Worm (Caenorhabditis elegans) whole organism, young adult: ENCODE data around the gene hex-5.

Experiments used
- B0019.2 ChIP-seq: fragments of 200-800 bp; sonication (Bioruptor generic); conservative IDR thresholded peaks from 2 replicates; pipeline ENCODE4 v1.3.6; 2022; ENCODE audit warnings: missing genetic modification reagents, missing genetic modification characterization, missing compliant biosample characterization
- B0336.3 ChIP-seq: fragments of 200-800 bp; sonication (Bioruptor generic); IDR thresholded peaks from 2 replicates; pipeline ENCODE4 v1.3.6; 2022; ENCODE audit warnings: missing genetic modification characterization, missing compliant biosample characterization
- C17E4.6 ChIP-seq: fragments of 200-800 bp; sonication (Bioruptor generic); IDR thresholded peaks from 2 replicates; pipeline ENCODE4 v1.3.6; 2022; ENCODE audit warnings: missing genetic modification reagents, missing genetic modification characterization, missing compliant biosample characterization
- F22D6.2 ChIP-seq: sonication (generic microtip); optimal IDR thresholded peaks from 2 replicates; lab custom pipeline; 2016; ENCODE audit warnings: mild to moderate bottlenecking, missing genetic modification characterization, missing compliant biosample characterization
- F57A8.1 ChIP-seq: fragments of 200-800 bp; sonication (Bioruptor generic); optimal IDR thresholded peaks from 2 replicates; lab custom pipeline; 2018; ENCODE audit warnings: mild to moderate bottlenecking, missing genetic modification characterization, moderate library complexity, missing compliant biosample characterization
- K11D2.4 ChIP-seq: fragments of 200-800 bp; sonication (Bioruptor generic); IDR thresholded peaks from 2 replicates; pipeline ENCODE4 v1.3.6; 2022; ENCODE audit warnings: missing genetic modification reagents, missing genetic modification characterization, missing compliant biosample characterization
- ZK185.1 ChIP-seq: sonication (generic microtip); optimal IDR thresholded peaks from 2 replicates; lab custom pipeline; 2016; ENCODE audit warnings: mild to moderate bottlenecking, missing genetic modification characterization, missing compliant biosample characterization; ENCODE audit not compliant: poor library complexity, severe bottlenecking
- aptf-2 ChIP-seq: fragments of 200-800 bp; sonication (Bioruptor generic); conservative IDR thresholded peaks from 2 replicates; pipeline ENCODE4 v1.3.6; 2022; ENCODE audit warnings: missing genetic modification reagents, missing genetic modification characterization, missing compliant biosample characterization
- atf-7 ChIP-seq: sonication (generic microtip); optimal IDR thresholded peaks from 2 replicates; lab custom pipeline; 2017; ENCODE audit warnings: mild to moderate bottlenecking, missing genetic modification characterization, missing compliant biosample characterization
- attf-3 ChIP-seq: fragments of 200-800 bp; sonication (Bioruptor generic); conservative IDR thresholded peaks from 2 replicates; pipeline ENCODE4 v1.3.6; 2022; ENCODE audit warnings: missing genetic modification reagents, missing genetic modification characterization, missing compliant biosample characterization
- attf-6 ChIP-seq: fragments of 200-800 bp; sonication (Bioruptor generic); IDR thresholded peaks from 2 replicates; pipeline ENCODE4 v1.3.6; 2022; ENCODE audit warnings: missing genetic modification reagents, missing genetic modification characterization, missing compliant biosample characterization
- ccch-3 ChIP-seq: fragments of 200-800 bp; sonication (Bioruptor generic); optimal IDR thresholded peaks from 2 replicates; lab custom pipeline; 2018; ENCODE audit warnings: mild to moderate bottlenecking, missing genetic modification characterization, missing compliant biosample characterization
- cebp-1 ChIP-seq, 2 experiments: fragments of 200-800 bp in 1 of 2; sonication (Bioruptor generic) in 1 of 2; sonication (generic microtip) in 1 of 2; IDR thresholded peaks in 1 of 2; optimal IDR thresholded peaks in 1 of 2; 2 replicates each; pipeline versions ENCODE4 v1.3.6 to Lab custom; 2017 to 2022; ENCODE audit warnings: missing compliant biosample characterization in 2 of 2, missing genetic modification characterization in 2 of 2, mild to moderate bottlenecking in 1 of 2, missing genetic modification reagents in 1 of 2, moderate library complexity in 1 of 2
- ceh-27 ChIP-seq: fragments of 200-800 bp; sonication (Bioruptor generic); optimal IDR thresholded peaks from 2 replicates; lab custom pipeline; 2018; ENCODE audit warnings: mild to moderate bottlenecking, missing genetic modification characterization, moderate library complexity, missing compliant biosample characterization
- dox-1 ChIP-seq: fragments of 200-800 bp; sonication (Bioruptor generic); IDR thresholded peaks from 2 replicates; pipeline ENCODE4 v1.3.6; 2022; ENCODE audit warnings: missing genetic modification reagents, missing genetic modification characterization, missing compliant biosample characterization
- dpff-1 ChIP-seq: sonication (generic microtip); optimal IDR thresholded peaks from 2 replicates; lab custom pipeline; 2017; ENCODE audit warnings: mild to moderate bottlenecking, missing genetic modification characterization, missing compliant biosample characterization
- dpl-1 ChIP-seq: fragments of 150-350 bp; optimal IDR thresholded peaks from 2 replicates; lab custom pipeline; 2014; ENCODE audit warnings: missing biosample characterization, missing genetic modification reagents, missing genetic modification characterization
- egl-18 ChIP-seq: fragments of 200-800 bp; sonication (Bioruptor generic); IDR thresholded peaks from 2 replicates; pipeline ENCODE4 v1.3.6; 2022; ENCODE audit warnings: missing genetic modification reagents, missing genetic modification characterization, missing compliant biosample characterization
- egrh-3 ChIP-seq: fragments of 200-800 bp; sonication (Bioruptor generic); IDR thresholded peaks from 2 replicates; pipeline ENCODE4 v1.3.6; 2022; ENCODE audit warnings: missing genetic modification reagents, missing genetic modification characterization, missing compliant biosample characterization
- ekl-4 ChIP-seq: fragments of 200-800 bp; sonication (Bioruptor generic); IDR thresholded peaks from 2 replicates; pipeline ENCODE4 v1.3.6; 2022; ENCODE audit warnings: missing genetic modification reagents, missing genetic modification characterization, missing compliant biosample characterization
- ets-4 ChIP-seq: fragments of 200-800 bp; sonication (Bioruptor generic); optimal IDR thresholded peaks from 2 replicates; lab custom pipeline; 2018; ENCODE audit warnings: mild to moderate bottlenecking, missing genetic modification characterization, missing compliant biosample characterization
- hlh-12 ChIP-seq: sonication (generic microtip); optimal IDR thresholded peaks from 2 replicates; lab custom pipeline; 2016; ENCODE audit warnings: missing genetic modification characterization, missing compliant biosample characterization
- hlh-26 ChIP-seq: fragments of 200-800 bp; sonication (Bioruptor generic); conservative IDR thresholded peaks from 2 replicates; pipeline ENCODE4 v1.3.6; 2022; ENCODE audit warnings: missing genetic modification reagents, missing genetic modification characterization, missing compliant biosample characterization
- hmg-20 ChIP-seq: fragments of 200-800 bp; sonication (Bioruptor generic); IDR thresholded peaks from 2 replicates; pipeline ENCODE4 v1.3.6; 2022; ENCODE audit warnings: missing genetic modification reagents, missing genetic modification characterization, missing compliant biosample characterization
- let-607 ChIP-seq, 2 experiments: fragments of 200-800 bp in 1 of 2; sonication (Bioruptor generic) in 1 of 2; sonication (generic microtip) in 1 of 2; optimal IDR thresholded peaks; 2 replicates each; lab custom pipeline; 2016 to 2018; ENCODE audit warnings: mild to moderate bottlenecking in 2 of 2, missing compliant biosample characterization in 2 of 2, missing genetic modification characterization in 2 of 2, moderate library complexity in 2 of 2, missing genotype in 1 of 2
- lin-26 ChIP-seq: fragments of 200-800 bp; sonication (Bioruptor generic); IDR thresholded peaks from 2 replicates; pipeline ENCODE4 v1.3.6; 2022; ENCODE audit warnings: missing genetic modification reagents, missing genetic modification characterization, missing compliant biosample characterization
- lin-35 ChIP-seq, 3 experiments: fragments of 150-350 bp in 2 of 3; sonication (generic microtip) in 1 of 3; optimal IDR thresholded peaks; 2 replicates each; lab custom pipeline; 2014 to 2018; ENCODE audit warnings: missing biosample characterization in 3 of 3, missing genetic modification characterization in 3 of 3, missing genetic modification reagents in 3 of 3
- lin-54 ChIP-seq: fragments of 200-800 bp; sonication (Bioruptor generic); optimal IDR thresholded peaks from 2 replicates; lab custom pipeline; 2018; ENCODE audit warnings: mild to moderate bottlenecking, missing genetic modification characterization, missing compliant biosample characterization
- madf-10 ChIP-seq: sonication (generic microtip); optimal IDR thresholded peaks from 2 replicates; lab custom pipeline; 2016; ENCODE audit warnings: mild to moderate bottlenecking, missing genetic modification characterization, missing compliant biosample characterization
- madf-6 ChIP-seq: fragments of 200-800 bp; sonication (Bioruptor generic); IDR thresholded peaks from 2 replicates; pipeline ENCODE4 v1.3.6; 2022; ENCODE audit warnings: missing genetic modification reagents, missing genetic modification characterization, missing compliant biosample characterization
- madf-8 ChIP-seq: fragments of 200-800 bp; sonication (Bioruptor generic); conservative IDR thresholded peaks from 2 replicates; pipeline ENCODE4 v1.3.6; 2022; ENCODE audit warnings: missing genetic modification reagents, missing genetic modification characterization, missing compliant biosample characterization
- mes-4 ChIP-seq: sonication (generic microtip); optimal IDR thresholded peaks from 2 replicates; lab custom pipeline; 2016; ENCODE audit warnings: missing genotype, missing genetic modification characterization, missing compliant biosample characterization
- nfya-2 ChIP-seq: fragments of 200-800 bp; sonication (Bioruptor generic); IDR thresholded peaks from 2 replicates; pipeline ENCODE4 v1.3.6; 2022; ENCODE audit warnings: missing genetic modification reagents, missing genetic modification characterization, missing compliant biosample characterization
- rec-8 ChIP-seq, 2 experiments: sonication (generic microtip); optimal IDR thresholded peaks; 2 replicates each; lab custom pipeline; 2016; ENCODE audit warnings: mild to moderate bottlenecking in 2 of 2, missing genetic modification characterization in 2 of 2, missing genetic modification reagents in 2 of 2, missing genotype in 2 of 2, missing biosample characterization in 1 of 2, missing compliant biosample characterization in 1 of 2, moderate library complexity in 1 of 2
- rpc-1 ChIP-seq, 2 experiments: fragments of 150-350 bp in 1 of 2; sonication (generic microtip) in 1 of 2; optimal IDR thresholded peaks; 2 replicates each; lab custom pipeline; 2014 to 2018; ENCODE audit warnings: missing biosample characterization in 1 of 2, missing genetic modification characterization in 1 of 2, missing genetic modification reagents in 1 of 2, missing genotype in 1 of 2
- snpc-3.4 ChIP-seq: sonication (generic microtip); optimal IDR thresholded peaks from 2 replicates; lab custom pipeline; 2017; ENCODE audit warnings: missing genetic modification characterization, mild to moderate bottlenecking, missing compliant biosample characterization, antibody characterized with exemption, moderate library complexity, missing genotype, missing genetic modification reagents
- snpc-4 ChIP-seq, 5 experiments: fragments of 150-350 bp in 1 of 5; sonication (generic microtip) in 4 of 5; optimal IDR thresholded peaks; 2 replicates each; lab custom pipeline; 2014 to 2018; ENCODE audit warnings: missing genetic modification characterization in 5 of 5, missing biosample characterization in 3 of 5, antibody characterized with exemption in 2 of 5, mild to moderate bottlenecking in 2 of 5, missing compliant biosample characterization in 2 of 5, missing genotype in 2 of 5, moderate library complexity in 2 of 5, missing genetic modification reagents in 1 of 5
- unc-130 ChIP-seq: sonication (generic microtip); optimal IDR thresholded peaks from 2 replicates; lab custom pipeline; 2016; ENCODE audit warnings: missing genetic modification reagents, missing genetic modification characterization, missing compliant biosample characterization
- xnd-1 ChIP-seq: sonication (generic microtip); optimal IDR thresholded peaks from 2 replicates; lab custom pipeline; 2016; ENCODE audit warnings: missing genotype, missing genetic modification reagents, missing genetic modification characterization, missing compliant biosample characterization
- ztf-28 ChIP-seq: fragments of 200-800 bp; sonication (Bioruptor generic); IDR thresholded peaks from 2 replicates; pipeline ENCODE4 v1.3.6; 2022; ENCODE audit warnings: missing genetic modification reagents, missing genetic modification characterization, missing compliant biosample characterization

hex-5 gene

ce11 chrX:14918538-14918937 is 13.5 kb upstream of the hex-5 start, which contains the start of gene npr-40:
Gene npr-40, plus strand, starts transcription at chrX:14918838.
- TF ChIP-seq dox-1 (GFP tag; lab: Robert Waterston, UW) = no peak
- TF ChIP-seq xnd-1 (tag; lab: Kevin White, UChicago) = no peak
- no peak for TF ChIP-seq F22D6.2 (tag; lab: Kevin White, UChicago)
- TF ChIP-seq ekl-4 = no peak
- no peak for TF ChIP-seq B0336.3 (GFP tag; lab: Robert Waterston, UW)
- TF ChIP-seq cebp-1 (GFP tag; IDR thresholded peaks at IDR 0.05; lab: Robert Waterston, UW) = no peak
- TF ChIP-seq cebp-1 (tag; optimal IDR thresholded peaks at IDR 0.05; lab: Kevin White, UChicago) = no peak
- no peak for TF ChIP-seq ztf-28 (GFP tag; lab: Robert Waterston, UW)
- TF ChIP-seq, all 124 proteins: peak for 0

- TF ChIP-seq dpff-1 (no peak), attf-3 (GFP tag; lab: Robert Waterston, UW) (no peak), F57A8.1 (GFP tag; lab: Kevin White, UChicago) (no peak), hmg-20 (GFP tag; lab: Robert Waterston, UW) (no peak), ets-4 (GFP tag; lab: Kevin White, UChicago) (no peak), lin-35 (GFP tag; optimal IDR thresholded peaks at IDR 0.05; lab: Kevin White, UChicago) (no peak), egrh-3 (GFP tag; lab: Robert Waterston, UW) (no peak), rpc-1 (optimal IDR thresholded peaks at IDR 0.05; lab: Kevin White, UChicago) (no peak), rpc-1 (tag; optimal IDR thresholded peaks at IDR 0.05; lab: Kevin White, UChicago) (no peak), F22D6.2 (tag; lab: Kevin White, UChicago) (no peak), nfya-2 (GFP tag; lab: Robert Waterston, UW) (no peak), unc-130 (GFP tag; lab: Kevin White, UChicago) (no peak), mes-4 (tag; lab: Kevin White, UChicago) (no peak), snpc-4 (GFP tag; optimal IDR thresholded peaks at IDR 0.05; lab: Kevin White, UChicago) (no peak), snpc-4 (tag; optimal IDR thresholded peaks at IDR 0.05; lab: Kevin White, UChicago) (no peak), B0019.2 (GFP tag; lab: Robert Waterston, UW) (no peak), K11D2.4 (GFP tag; lab: Robert Waterston, UW) (no peak), hlh-26 (GFP tag; lab: Robert Waterston, UW) (no peak), let-607 (tag; optimal IDR thresholded peaks at IDR 0.05; lab: Kevin White, UChicago) (no peak), hlh-12 (tag; lab: Kevin White, UChicago) (no peak)
Observed at ce11 chrX:14916767-14917166, 11.7 kb upstream of the hex-5 start.

ce11 chrX:14910689-14911088 is 5.6 kb upstream of the hex-5 start:
- no peak for TF ChIP-seq lin-54 (GFP tag; lab: Kevin White, UChicago)
- no peak for TF ChIP-seq aptf-2
- no peak for TF ChIP-seq atf-7 (tag; lab: Kevin White, UChicago)
- no peak for TF ChIP-seq madf-8
- TF ChIP-seq C17E4.6 = no peak
- TF ChIP-seq attf-6 (GFP tag; lab: Robert Waterston, UW) = no peak
- TF ChIP-seq ccch-3 = no peak
- TF ChIP-seq ZK185.1 (tag; lab: Kevin White, UChicago) = no peak
- no peak for TF ChIP-seq F22D6.2 (tag; lab: Kevin White, UChicago)
- TF ChIP-seq madf-6 (GFP tag; lab: Robert Waterston, UW) = no peak
- no peak for TF ChIP-seq madf-10 (tag; lab: Kevin White, UChicago)
- no peak for TF ChIP-seq dpl-1
- TF ChIP-seq B0336.3 (GFP tag; lab: Robert Waterston, UW) = no peak
- no peak for TF ChIP-seq ceh-27 (GFP tag; lab: Kevin White, UChicago)
- TF ChIP-seq snpc-3.4 (tag; lab: Kevin White, UChicago) = no peak
- TF ChIP-seq nfya-2 (GFP tag; lab: Robert Waterston, UW) = no peak
- TF ChIP-seq egl-18 (GFP tag; lab: Robert Waterston, UW) = no peak
- TF ChIP-seq rec-8 (tag; optimal IDR thresholded peaks at IDR 0.05; lab: Kevin White, UChicago) = no peak
- no peak for TF ChIP-seq B0019.2 (GFP tag; lab: Robert Waterston, UW)
- TF ChIP-seq lin-26 (GFP tag; lab: Robert Waterston, UW) = no peak
- TF ChIP-seq, all 124 proteins: peak for 0
